Worm (Caenorhabditis elegans) whole organism, L4 larva: ENCODE measurements around the gene ugt-38.

Experiments used
- ceh-32 ChIP-seq: sonication (generic microtip); optimal IDR thresholded peaks from 2 replicates; lab custom pipeline; 2016; ENCODE audit warnings: mild to moderate bottlenecking, missing genetic modification characterization, missing compliant biosample characterization; ENCODE audit not compliant: poor library complexity
- ceh-62 ChIP-seq: sonication (generic microtip); optimal IDR thresholded peaks from 2 replicates; lab custom pipeline; 2017; ENCODE audit warnings: missing biosample characterization, missing genetic modification characterization
- ceh-82 ChIP-seq: sonication (generic microtip); optimal IDR thresholded peaks from 2 replicates; lab custom pipeline; 2017; ENCODE audit warnings: missing biosample characterization, missing genetic modification characterization
- daf-8 ChIP-seq: fragments of 200-800 bp; sonication (Bioruptor generic); IDR thresholded peaks from 2 replicates; pipeline ENCODE4 v1.3.6; 2022; ENCODE audit warnings: missing genetic modification characterization, missing compliant biosample characterization
- fkh-10 ChIP-seq: fragments of 150-350 bp; optimal IDR thresholded peaks from 2 replicates; lab custom pipeline; 2014; ENCODE audit warnings: missing biosample characterization, missing genetic modification reagents, missing genetic modification characterization
- hif-1 ChIP-seq, 2 experiments: sonication (generic microtip); optimal IDR thresholded peaks; 2 replicates each; lab custom pipeline; 2016 to 2017; ENCODE audit warnings: missing compliant biosample characterization in 2 of 2, missing genetic modification characterization in 2 of 2, missing genetic modification reagents in 2 of 2, missing genotype in 2 of 2, mild to moderate bottlenecking in 1 of 2
- lin-29 ChIP-seq: fragments of 200-800 bp; sonication (Bioruptor generic); IDR thresholded peaks from 2 replicates; pipeline ENCODE4 v1.3.6; 2022; ENCODE audit warnings: missing genetic modification reagents, missing genetic modification characterization, missing compliant biosample characterization
- pqm-1 ChIP-seq: sonication (generic microtip); optimal IDR thresholded peaks from 2 replicates; lab custom pipeline; 2017; ENCODE audit warnings: missing biosample characterization, missing genetic modification characterization
- skn-1 ChIP-seq: fragments of 150-350 bp; optimal IDR thresholded peaks from 2 replicates; lab custom pipeline; 2014; ENCODE audit warnings: missing biosample characterization, missing genetic modification characterization

- TF ChIP-seq pqm-1 (tag; lab: Kevin White, UChicago), result no peak
- TF ChIP-seq skn-1 (tag; lab: Kevin White, UChicago), result no peak
- TF ChIP-seq ceh-82 (tag; lab: Kevin White, UChicago), result no peak
- no peak for TF ChIP-seq hif-1 (tag; optimal IDR thresholded peaks at IDR 0.05; lab: Kevin White, UChicago)
- no peak for TF ChIP-seq fkh-10
- TF ChIP-seq ceh-32 (tag; lab: Kevin White, UChicago), result no peak
- TF ChIP-seq daf-8 (GFP tag; lab: Robert Waterston, UW), result no peak
- no peak for TF ChIP-seq lin-29 (GFP tag; lab: Robert Waterston, UW)
- TF ChIP-seq ceh-62 (tag; lab: Kevin White, UChicago), result no peak
These were observed 44.0 kb downstream of the ugt-38 start, which contains the start of gene odr-2 for ce11 chrV:7103247-7103646.
